Fruit fly (Drosophila melanogaster): ENCODE results near the gene CG32944.

DNA sequence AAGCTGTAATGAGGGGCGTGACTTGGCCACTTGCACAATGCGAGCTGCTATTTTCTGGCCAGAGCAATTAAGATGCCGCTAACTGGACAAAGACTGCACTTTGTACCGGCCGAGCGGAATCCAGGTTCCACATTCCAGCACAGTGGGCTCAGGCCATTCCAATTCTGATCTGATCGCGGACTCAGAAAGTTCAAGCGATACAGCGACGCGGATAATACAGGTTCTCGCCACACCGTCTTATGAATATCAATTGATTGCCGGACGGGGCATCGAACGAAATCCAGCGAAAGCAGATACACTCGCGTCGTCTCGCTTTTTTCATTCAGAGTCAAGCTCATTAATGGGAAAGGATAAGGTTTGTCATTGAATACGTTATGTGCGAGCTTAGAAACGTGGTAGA is 49.5 kb upstream of the CG32944 start:
- TF ChIP-seq CG14711 (tag; optimal IDR thresholded peaks at IDR 0.05) (no peak), Clk (GFP tag; optimal IDR thresholded peaks at IDR 0.05) (no peak)

Data from whole organism, adult.